Fruit fly (Drosophila melanogaster) whole organism, embryonic: ENCODE results near the gene CG4101.

ENCODE experiments used
- Abd-B ChIP-seq: fragments of 200-800 bp; sonication (Bioruptor generic); optimal IDR thresholded peaks from 2 replicates; lab custom pipeline; 2018; ENCODE audit warnings: missing biosample characterization, mild to moderate bottlenecking, missing genetic modification characterization, moderate library complexity
- BEAF-32 ChIP-seq: fragments of 200-800 bp; sonication (Bioruptor generic); optimal IDR thresholded peaks from 3 replicates; lab custom pipeline; 2017; ENCODE audit warnings: missing biosample characterization, missing genetic modification characterization, mild to moderate bottlenecking, moderate library complexity, missing genetic modification reagents
- CG10366 ChIP-seq: fragments of 200-800 bp; sonication (Bioruptor generic); IDR thresholded peaks from 2 replicates; pipeline ENCODE4 v1.3.6; 2022; ENCODE audit warnings: missing biosample characterization, missing genetic modification characterization
- CG10565 ChIP-seq: fragments of 200-800 bp; sonication (Bioruptor generic); optimal IDR thresholded peaks from 3 replicates; lab custom pipeline; 2016; ENCODE audit warnings: missing biosample characterization, mild to moderate bottlenecking, missing genetic modification characterization
- CG1233 ChIP-seq: fragments of 200-800 bp; sonication (Bioruptor generic); optimal IDR thresholded peaks from 4 replicates; lab custom pipeline; 2018; ENCODE audit warnings: missing biosample characterization, mild to moderate bottlenecking, missing genetic modification characterization
- CG14860 ChIP-seq: fragments of 200-800 bp; sonication (Bioruptor generic); IDR thresholded peaks from 3 replicates; pipeline ENCODE4 v1.3.6; 2022; ENCODE audit warnings: missing biosample characterization, missing genetic modification characterization; ENCODE audit not compliant: partially characterized antibody
- CG17829 ChIP-seq: fragments of 200-800 bp; optimal IDR thresholded peaks from 2 replicates; lab custom pipeline; 2019; ENCODE audit warnings: missing biosample characterization, mild to moderate bottlenecking, missing genetic modification characterization, moderate library complexity
- CG30020 ChIP-seq: fragments of 200-800 bp; optimal IDR thresholded peaks from 2 replicates; lab custom pipeline; 2019; ENCODE audit warnings: missing biosample characterization, mild to moderate bottlenecking, missing genetic modification characterization, moderate library complexity
- CG34224 ChIP-seq: fragments of 200-800 bp; sonication (Bioruptor generic); IDR thresholded peaks from 3 replicates; pipeline ENCODE4 v1.3.6; 2022; ENCODE audit warnings: missing biosample characterization, missing genetic modification characterization; ENCODE audit not compliant: partially characterized antibody
- CG3726 ChIP-seq: fragments of 200-800 bp; sonication (Bioruptor generic); IDR thresholded peaks from 3 replicates; pipeline ENCODE4, ENCODE4 v1.3.6; 2022; ENCODE audit warnings: missing biosample characterization, missing genetic modification characterization
- CG4360 ChIP-seq: fragments of 200-800 bp; sonication (Bioruptor generic); IDR thresholded peaks from 2 replicates; pipeline ENCODE4 v1.3.6; 2022; ENCODE audit warnings: missing biosample characterization, missing genetic modification characterization
- CG4617 ChIP-seq: fragments of 200-800 bp; sonication (Bioruptor generic); optimal IDR thresholded peaks from 3 replicates; lab custom pipeline; 2016; ENCODE audit warnings: missing biosample characterization, missing genetic modification characterization, borderline replicate concordance
- CG7786 ChIP-seq: fragments of 200-800 bp; sonication (Bioruptor generic); optimal IDR thresholded peaks from 2 replicates; lab custom pipeline; 2016; ENCODE audit warnings: missing biosample characterization, missing genetic modification characterization
- CG7928 ChIP-seq: fragments of 200-800 bp; sonication (Bioruptor generic); optimal IDR thresholded peaks from 2 replicates; lab custom pipeline; 2017; ENCODE audit warnings: missing biosample characterization, mild to moderate bottlenecking, missing genetic modification characterization
- CTCF ChIP-seq: fragments of 200-800 bp; sonication (Bioruptor generic); optimal IDR thresholded peaks from 2 replicates; lab custom pipeline; 2017; ENCODE audit warnings: missing biosample characterization, mild to moderate bottlenecking, missing genetic modification characterization, moderate library complexity
- CkIIα-i1 ChIP-seq: fragments of 200-800 bp; sonication (Bioruptor generic); IDR thresholded peaks from 2 replicates; pipeline ENCODE4 v1.3.6; 2022; ENCODE audit warnings: missing biosample characterization, missing genetic modification characterization
- CoRest ChIP-seq: fragments of 200-800 bp; sonication (Bioruptor generic); optimal IDR thresholded peaks from 3 replicates; lab custom pipeline; 2018; ENCODE audit warnings: missing biosample characterization, mild to moderate bottlenecking, missing genetic modification characterization, moderate library complexity
- Doc3 ChIP-seq: fragments of 200-800 bp; sonication (Bioruptor generic); IDR thresholded peaks from 3 replicates; pipeline ENCODE4 v1.3.6; 2022; ENCODE audit warnings: missing biosample characterization, missing genetic modification characterization; ENCODE audit not compliant: partially characterized antibody
- Dp ChIP-seq: fragments of 200-800 bp; sonication (Bioruptor generic); optimal IDR thresholded peaks from 2 replicates; lab custom pipeline; 2018; ENCODE audit warnings: missing biosample characterization, mild to moderate bottlenecking, missing genetic modification characterization, moderate library complexity
- ERR ChIP-seq: fragments of 200-800 bp; sonication (Bioruptor generic); optimal IDR thresholded peaks from 2 replicates; lab custom pipeline; 2016; ENCODE audit warnings: missing biosample characterization, missing genetic modification characterization
- Ets65A ChIP-seq: fragments of 200-800 bp; sonication (Bioruptor generic); peaks from one replicate; lab custom pipeline; 2016; ENCODE audit warnings: missing biosample characterization, missing genetic modification characterization
- Hmr ChIP-seq: fragments of 200-800 bp; sonication (Bioruptor generic); optimal IDR thresholded peaks from 3 replicates; lab custom pipeline; 2017; ENCODE audit warnings: mild to moderate bottlenecking, missing biosample characterization, missing genetic modification reagents, missing genetic modification characterization
- Lhr ChIP-seq: fragments of 200-800 bp; sonication (Bioruptor generic); optimal IDR thresholded peaks from 3 replicates; lab custom pipeline; 2017; ENCODE audit warnings: mild to moderate bottlenecking, missing biosample characterization, missing genetic modification reagents, missing genetic modification characterization
- MBD-R2 ChIP-seq: fragments of 200-800 bp; sonication (Bioruptor generic); IDR thresholded peaks from 2 replicates; pipeline ENCODE4 v1.3.6; 2022; ENCODE audit warnings: missing biosample characterization, missing genetic modification characterization
- MESR4 ChIP-seq: fragments of 200-800 bp; sonication (Bioruptor generic); optimal IDR thresholded peaks from 2 replicates; lab custom pipeline; 2018; ENCODE audit warnings: missing biosample characterization, mild to moderate bottlenecking, missing genetic modification characterization, moderate library complexity
- Med ChIP-seq: fragments of 200-800 bp; sonication (Bioruptor generic); peaks from one replicate; lab custom pipeline; 2016; ENCODE audit warnings: missing biosample characterization, missing genetic modification characterization, mild to moderate bottlenecking, inconsistent platforms, moderate library complexity
- Mrtf ChIP-seq: fragments of 200-800 bp; sonication (Bioruptor generic); IDR thresholded peaks from 3 replicates; pipeline ENCODE4 v1.3.6; 2022; ENCODE audit warnings: missing biosample characterization, missing genetic modification characterization
- Myb ChIP-seq: fragments of 200-800 bp; sonication (Bioruptor generic); optimal IDR thresholded peaks from 2 replicates; lab custom pipeline; 2016; ENCODE audit warnings: missing biosample characterization, missing genetic modification characterization
- NK7.1 ChIP-seq: fragments of 200-800 bp; sonication (Bioruptor generic); optimal IDR thresholded peaks from 3 replicates; lab custom pipeline; 2016; ENCODE audit warnings: missing biosample characterization, missing genetic modification characterization
- Sox102F ChIP-seq: fragments of 200-800 bp; sonication (Bioruptor generic); optimal IDR thresholded peaks from 2 replicates; lab custom pipeline; 2018; ENCODE audit warnings: missing biosample characterization, mild to moderate bottlenecking, missing genetic modification characterization, moderate library complexity
- Sry-β ChIP-seq: fragments of 200-800 bp; sonication (Bioruptor generic); optimal IDR thresholded peaks from 2 replicates; lab custom pipeline; 2018; ENCODE audit warnings: missing biosample characterization, mild to moderate bottlenecking, missing genetic modification characterization, moderate library complexity
- Tbp ChIP-seq: fragments of >200 bp; optimal IDR thresholded peaks from 2 replicates; lab custom pipeline; 2018; ENCODE audit warnings: missing biosample characterization, missing genetic modification characterization
- Usf ChIP-seq: fragments of 200-800 bp; sonication (Bioruptor generic); optimal IDR thresholded peaks from 2 replicates; lab custom pipeline; 2017; ENCODE audit warnings: missing genotype, missing biosample characterization, missing genetic modification characterization
- YL-1 ChIP-seq: fragments of 200-800 bp; sonication (Bioruptor generic); optimal IDR thresholded peaks from 3 replicates; lab custom pipeline; 2017; ENCODE audit warnings: missing biosample characterization, mild to moderate bottlenecking, missing genetic modification characterization
- bbx ChIP-seq: fragments of 200-800 bp; sonication (Bioruptor generic); IDR thresholded peaks from 2 replicates; pipeline ENCODE4 v1.3.6; 2022; ENCODE audit warnings: missing biosample characterization, missing genetic modification characterization; ENCODE audit not compliant: partially characterized antibody
- bowl ChIP-seq: fragments of 200-800 bp; sonication (Bioruptor generic); IDR thresholded peaks from 2 replicates; pipeline ENCODE4 v1.3.6; 2022; ENCODE audit warnings: missing biosample characterization, missing genetic modification characterization
- cato ChIP-seq: fragments of 200-800 bp; sonication (Bioruptor generic); optimal IDR thresholded peaks from 2 replicates; lab custom pipeline; 2016; ENCODE audit warnings: missing biosample characterization, missing genetic modification characterization, borderline replicate concordance
- chinmo ChIP-seq: fragments of 200-800 bp; sonication (Bioruptor generic); IDR thresholded peaks from 4 replicates; pipeline ENCODE4 v1.3.6; 2022; ENCODE audit warnings: missing biosample characterization, missing genetic modification characterization; ENCODE audit not compliant: partially characterized antibody
- dpn ChIP-seq, 2 experiments: fragments of 200-800 bp; sonication (Bioruptor generic); optimal IDR thresholded peaks; 3 replicates each; lab custom pipeline; 2016; ENCODE audit warnings: missing biosample characterization in 2 of 2, missing genetic modification characterization in 2 of 2
- fd96Cb ChIP-seq: fragments of 200-800 bp; sonication (Bioruptor generic); optimal IDR thresholded peaks from 2 replicates; lab custom pipeline; 2018; ENCODE audit warnings: missing biosample characterization, mild to moderate bottlenecking, missing genetic modification characterization, moderate library complexity
- inv ChIP-seq: fragments of 200-800 bp; sonication (Bioruptor generic); IDR thresholded peaks from 2 replicates; pipeline ENCODE4 v1.3.6; 2022; ENCODE audit warnings: missing biosample characterization, missing genetic modification characterization; ENCODE audit not compliant: partially characterized antibody
- jing ChIP-seq: fragments of 200-800 bp; sonication (Bioruptor generic); optimal IDR thresholded peaks from 2 replicates; lab custom pipeline; 2018; ENCODE audit warnings: missing biosample characterization, mild to moderate bottlenecking, missing genetic modification characterization
- knrl ChIP-seq: fragments of 200-800 bp; sonication (Bioruptor generic); IDR thresholded peaks from 3 replicates; pipeline ENCODE4 v1.3.6; 2022; ENCODE audit warnings: missing biosample characterization, missing genetic modification characterization; ENCODE audit not compliant: partially characterized antibody
- nmo ChIP-seq: fragments of 200-800 bp; sonication (Bioruptor generic); optimal IDR thresholded peaks from 2 replicates; lab custom pipeline; 2018; ENCODE audit warnings: missing biosample characterization, mild to moderate bottlenecking, missing genetic modification characterization, moderate library complexity
- pzg ChIP-seq: fragments of 200-800 bp; sonication (Bioruptor generic); optimal IDR thresholded peaks from 3 replicates; lab custom pipeline; 2018; ENCODE audit warnings: missing biosample characterization, mild to moderate bottlenecking, missing genetic modification characterization, moderate library complexity
- row ChIP-seq: fragments of 200-800 bp; sonication (Bioruptor generic); IDR thresholded peaks from 3 replicates; pipeline ENCODE4 v1.3.6; 2022; ENCODE audit warnings: missing biosample characterization, missing genetic modification characterization
- sc ChIP-seq, 3 experiments: fragments of >200 bp in 2 of 3; fragments of 200-800 bp in 1 of 3; sonication (Bioruptor generic) in 1 of 3; optimal IDR thresholded peaks; 2 replicates in 2 of 3; 3 replicates in 1 of 3; lab custom pipeline; 2017; ENCODE audit warnings: mild to moderate bottlenecking in 1 of 3, missing biosample characterization in 1 of 3, missing genetic modification characterization in 1 of 3, missing genetic modification reagents in 1 of 3
- stwl ChIP-seq: fragments of 200-800 bp; sonication (Bioruptor generic); optimal IDR thresholded peaks from 3 replicates; lab custom pipeline; 2018; ENCODE audit warnings: missing biosample characterization, mild to moderate bottlenecking, missing genetic modification characterization, moderate library complexity

The CG4101 gene

dm6 chr3L:16594922-16595518, 17.3 kb upstream of the CG4101 start, which contains the start of the genes spd-2 and Apl (continued):
- TF ChIP-seq nmo (GFP tag; lab: Kevin White, UChicago) (peak; percentile 27), CG4360 (GFP tag; lab: Robert Waterston, UW) (no peak), knrl (GFP tag; lab: Robert Waterston, UW) (peak; percentile 59), CoRest (tag; lab: Kevin White, UChicago) (peak; percentile 22), Med (GFP tag; lab: Kevin White, UChicago) (peak; percentile 55), CG30020 (peak; percentile 22), bbx (GFP tag; lab: Robert Waterston, UW) (0 out of 2 replicates have a peak, but pooled peaks have one; percentile 39), CG1233 (GFP tag; lab: Kevin White, UChicago) (no peak), Usf (no peak), fd96Cb (tag; lab: Kevin White, UChicago) (no peak), Hmr (GFP tag; lab: Kevin White, UChicago) (no peak), Tbp (GFP tag; lab: Kevin White, UChicago) (no peak), CG10565 (GFP tag; lab: Kevin White, UChicago) (no peak), Abd-B (GFP tag; lab: Kevin White, UChicago) (no peak), Sry-β (GFP tag; lab: Kevin White, UChicago) (no peak), Dp (GFP tag; lab: Kevin White, UChicago) (peak; percentile 82), jing (GFP tag; lab: Kevin White, UChicago) (no peak), cato (GFP tag; lab: Kevin White, UChicago) (no peak), ERR (GFP tag; lab: Kevin White, UChicago) (no peak), dpn (GFP tag; optimal IDR thresholded peaks at IDR 0.05; lab: Kevin White, UChicago) (no peak), Mrtf (GFP tag; lab: Robert Waterston, UW) (no peak), chinmo (peak; percentile 82; the same call in 1 of the 4 replicates), Sox102F (GFP tag; lab: Kevin White, UChicago) (no peak), row (0 out of 3 replicates have a peak, but pooled peaks have one; percentile 12), Myb (GFP tag; lab: Kevin White, UChicago) (peak; percentile 18), MESR4 (GFP tag; lab: Kevin White, UChicago) (no peak), CG7928 (GFP tag; lab: Kevin White, UChicago) (peak; percentile 85), CTCF (GFP tag; lab: Kevin White, UChicago) (peak; percentile 68), Doc3 (GFP tag; lab: Robert Waterston, UW) (0 out of 3 replicates have a peak, but pooled peaks have one; percentile 39), CG34224 (GFP tag; lab: Robert Waterston, UW) (peak; percentile 56; the same call in 1 of the 3 replicates), CG14860 (GFP tag; lab: Robert Waterston, UW) (peak; percentile 71; the same call in 2 of the 3 replicates), stwl (peak; percentile 27), BEAF-32 (GFP tag; lab: Kevin White, UChicago) (peak; percentile 28), CG10366 (GFP tag; lab: Robert Waterston, UW) (no peak), CkIIα-i1 (no peak), YL-1 (GFP tag; lab: Kevin White, UChicago) (peak; percentile 20), inv (GFP tag; lab: Robert Waterston, UW) (peak; percentile 19; the same call in 1 of the 2 replicates), pzg (GFP tag; lab: Kevin White, UChicago) (peak; percentile 19), bowl (GFP tag; lab: Robert Waterston, UW) (no peak), CG7786 (no peak), CG17829 (tag; lab: Kevin White, UChicago) (no peak), MBD-R2 (GFP tag; lab: Robert Waterston, UW) (peak; percentile 65; the same call in 1 of the 2 replicates), CG4617 (GFP tag; lab: Kevin White, UChicago) (peak; percentile 4), Lhr (GFP tag; lab: Kevin White, UChicago) (peak; percentile 12), NK7.1 (no peak), Ets65A (GFP tag; lab: Kevin White, UChicago) (no peak), sc (optimal IDR thresholded peaks at IDR 0.05; lab: Kevin White, UChicago) (no peak), sc (GFP tag; optimal IDR thresholded peaks at IDR 0.05; lab: Kevin White, UChicago) (no peak), CG3726 (GFP tag; lab: Robert Waterston, UW) (no peak)
